Fruit fly (Drosophila melanogaster) whole organism, embryonic: Measurements from ENCODE around the gene MICAL-like.

ENCODE experiments used
- ATbp ChIP-seq: fragments of 200-800 bp; sonication (Bioruptor generic); optimal IDR thresholded peaks from 2 replicates; lab custom pipeline; 2017; ENCODE audit warnings: missing biosample characterization, mild to moderate bottlenecking, missing genetic modification characterization, missing genetic modification reagents
- Abd-B ChIP-seq: fragments of 200-800 bp; sonication (Bioruptor generic); optimal IDR thresholded peaks from 2 replicates; lab custom pipeline; 2018; ENCODE audit warnings: missing biosample characterization, mild to moderate bottlenecking, missing genetic modification characterization, moderate library complexity
- Atf3 ChIP-seq: fragments of 200-800 bp; sonication (Bioruptor generic); optimal IDR thresholded peaks from 3 replicates; lab custom pipeline; 2016; ENCODE audit warnings: missing biosample characterization, missing genetic modification characterization
- Blimp-1 ChIP-seq: fragments of 200-800 bp; sonication (Bioruptor generic); optimal IDR thresholded peaks from 3 replicates; lab custom pipeline; 2018; ENCODE audit warnings: missing biosample characterization, missing genetic modification characterization, mild to moderate bottlenecking, moderate library complexity, missing genetic modification reagents
- CG11085 ChIP-seq: fragments of 200-800 bp; sonication (Bioruptor generic); IDR thresholded peaks from 2 replicates; pipeline ENCODE4 v1.3.6; 2022; ENCODE audit warnings: missing biosample characterization, missing genetic modification characterization
- CG12071 ChIP-seq: fragments of 200-800 bp; sonication (Bioruptor generic); optimal IDR thresholded peaks from 3 replicates; lab custom pipeline; 2018; ENCODE audit warnings: missing biosample characterization, mild to moderate bottlenecking, missing genetic modification characterization
- CG12659 ChIP-seq: fragments of 200-800 bp; sonication (Bioruptor generic); optimal IDR thresholded peaks from 3 replicates; lab custom pipeline; 2017; ENCODE audit warnings: mild to moderate bottlenecking, missing biosample characterization, missing genetic modification reagents, missing genetic modification characterization
- CG13123 ChIP-seq: fragments of 200-800 bp; sonication (Bioruptor generic); optimal IDR thresholded peaks from 2 replicates; lab custom pipeline; 2016; ENCODE audit warnings: missing biosample characterization, missing genetic modification characterization
- CG13296 ChIP-seq: fragments of 200-800 bp; sonication (Bioruptor generic); optimal IDR thresholded peaks from 3 replicates; lab custom pipeline; 2018; ENCODE audit warnings: missing biosample characterization, mild to moderate bottlenecking, missing genetic modification characterization
- CG1647 ChIP-seq: fragments of 200-800 bp; sonication (Bioruptor generic); optimal IDR thresholded peaks from 3 replicates; lab custom pipeline; 2016; ENCODE audit warnings: missing biosample characterization, missing genetic modification characterization
- CG16813 ChIP-seq: fragments of 200-800 bp; sonication (Bioruptor generic); IDR thresholded peaks from 3 replicates; pipeline ENCODE4 v1.3.6; 2022; ENCODE audit warnings: missing biosample characterization, missing genetic modification characterization; ENCODE audit not compliant: partially characterized antibody
- CG17359 ChIP-seq: fragments of 200-800 bp; sonication (Bioruptor generic); optimal IDR thresholded peaks from 3 replicates; lab custom pipeline; 2018; ENCODE audit warnings: missing biosample characterization, mild to moderate bottlenecking, missing genetic modification characterization, moderate library complexity
- CG17829 ChIP-seq: fragments of 200-800 bp; optimal IDR thresholded peaks from 2 replicates; lab custom pipeline; 2019; ENCODE audit warnings: missing biosample characterization, mild to moderate bottlenecking, missing genetic modification characterization, moderate library complexity
- CG2202 ChIP-seq: fragments of 200-800 bp; sonication (Bioruptor generic); optimal IDR thresholded peaks from 2 replicates; lab custom pipeline; 2018; ENCODE audit warnings: missing biosample characterization, mild to moderate bottlenecking, missing genetic modification characterization
- CG30020 ChIP-seq: fragments of 200-800 bp; optimal IDR thresholded peaks from 2 replicates; lab custom pipeline; 2019; ENCODE audit warnings: missing biosample characterization, mild to moderate bottlenecking, missing genetic modification characterization, moderate library complexity
- CG30403 ChIP-seq: fragments of 200-800 bp; sonication (Bioruptor generic); optimal IDR thresholded peaks from 3 replicates; lab custom pipeline; 2016; ENCODE audit warnings: missing biosample characterization, missing genetic modification characterization
- CG34224 ChIP-seq: fragments of 200-800 bp; sonication (Bioruptor generic); IDR thresholded peaks from 3 replicates; pipeline ENCODE4 v1.3.6; 2022; ENCODE audit warnings: missing biosample characterization, missing genetic modification characterization; ENCODE audit not compliant: partially characterized antibody
- CG6254 ChIP-seq: fragments of 200-800 bp; sonication (Bioruptor generic); optimal IDR thresholded peaks from 3 replicates; lab custom pipeline; 2017; ENCODE audit warnings: mild to moderate bottlenecking, missing biosample characterization, missing genetic modification reagents, missing genetic modification characterization
- CG8281 ChIP-seq: fragments of 200-800 bp; sonication (Bioruptor generic); optimal IDR thresholded peaks from 2 replicates; lab custom pipeline; 2018; ENCODE audit warnings: missing biosample characterization, mild to moderate bottlenecking, missing genetic modification characterization, moderate library complexity
- CG8388 ChIP-seq: fragments of 200-800 bp; sonication (Bioruptor generic); optimal IDR thresholded peaks from 2 replicates; lab custom pipeline; 2019; ENCODE audit warnings: missing biosample characterization, mild to moderate bottlenecking, missing genetic modification characterization, moderate library complexity
- D ChIP-seq, 2 experiments: fragments of 200-800 bp in 1 of 2; fragments of >200 bp in 1 of 2; sonication (Bioruptor generic) in 1 of 2; optimal IDR thresholded peaks; 2 replicates in 1 of 2; 3 replicates in 1 of 2; lab custom pipeline; 2017; ENCODE audit warnings: mild to moderate bottlenecking in 1 of 2, missing biosample characterization in 1 of 2, missing genetic modification characterization in 1 of 2, missing genetic modification reagents in 1 of 2
- D19B ChIP-seq: fragments of 200-800 bp; sonication (Bioruptor generic); optimal IDR thresholded peaks from 2 replicates; lab custom pipeline; 2017; ENCODE audit warnings: missing biosample characterization, mild to moderate bottlenecking, missing genetic modification characterization
- Dip2 ChIP-seq: fragments of 200-800 bp; sonication (Bioruptor generic); IDR thresholded peaks from 2 replicates; pipeline ENCODE4 v1.3.6; 2022; ENCODE audit warnings: missing biosample characterization, missing genetic modification characterization
- Dll ChIP-seq: fragments of 200-800 bp; sonication (Bioruptor generic); IDR thresholded peaks from 4 replicates; pipeline ENCODE4 v1.3.6; 2022; ENCODE audit warnings: missing biosample characterization, missing genetic modification characterization; ENCODE audit not compliant: partially characterized antibody
- Dref ChIP-seq: fragments of 200-800 bp; sonication (Bioruptor generic); IDR thresholded peaks from 2 replicates; pipeline ENCODE4 v1.3.6; 2022; ENCODE audit warnings: missing biosample characterization, missing genetic modification characterization
- Fer1 ChIP-seq: fragments of 200-800 bp; sonication (Bioruptor generic); optimal IDR thresholded peaks from 2 replicates; lab custom pipeline; 2017; ENCODE audit warnings: missing biosample characterization, mild to moderate bottlenecking, missing genetic modification characterization
- HLH3B ChIP-seq: fragments of 200-800 bp; sonication (Bioruptor generic); IDR thresholded peaks from 2 replicates; pipeline ENCODE4 v1.3.6; 2022; ENCODE audit warnings: missing biosample characterization, missing genetic modification characterization
- HLH54F ChIP-seq: fragments of 200-800 bp; sonication (Bioruptor generic); optimal IDR thresholded peaks from 3 replicates; lab custom pipeline; 2016; ENCODE audit warnings: missing biosample characterization, missing genetic modification characterization
- Lpt ChIP-seq: fragments of >200 bp; optimal IDR thresholded peaks from 2 replicates; lab custom pipeline; 2018; ENCODE audit warnings: missing biosample characterization, missing genetic modification characterization
- Mad ChIP-seq: fragments of 200-800 bp; sonication (Bioruptor generic); optimal IDR thresholded peaks from 2 replicates; lab custom pipeline; 2016; ENCODE audit warnings: missing biosample characterization, missing genetic modification characterization
- Sry-δ ChIP-seq: fragments of 200-800 bp; sonication (Bioruptor generic); optimal IDR thresholded peaks from 2 replicates; lab custom pipeline; 2016; ENCODE audit warnings: missing biosample characterization, missing genetic modification characterization
- ara ChIP-seq: fragments of 200-800 bp; sonication (Bioruptor generic); IDR thresholded peaks from 2 replicates; pipeline ENCODE4 v1.3.6; 2022; ENCODE audit warnings: missing biosample characterization, missing genetic modification characterization
- bigmax ChIP-seq: fragments of 200-800 bp; sonication (Bioruptor generic); optimal IDR thresholded peaks from 2 replicates; lab custom pipeline; 2018; ENCODE audit warnings: missing biosample characterization, mild to moderate bottlenecking, missing genetic modification characterization
- cato ChIP-seq: fragments of 200-800 bp; sonication (Bioruptor generic); optimal IDR thresholded peaks from 2 replicates; lab custom pipeline; 2016; ENCODE audit warnings: missing biosample characterization, missing genetic modification characterization, borderline replicate concordance
- chn ChIP-seq: fragments of 200-800 bp; sonication (Bioruptor generic); optimal IDR thresholded peaks from 2 replicates; lab custom pipeline; 2016; ENCODE audit warnings: missing biosample characterization, missing genetic modification characterization
- cwo ChIP-seq: fragments of 200-800 bp; sonication (Bioruptor generic); optimal IDR thresholded peaks from 3 replicates; lab custom pipeline; 2017; ENCODE audit warnings: missing biosample characterization, missing genetic modification characterization, mild to moderate bottlenecking, moderate library complexity, missing genetic modification reagents
- dmrt11E ChIP-seq: fragments of 200-800 bp; sonication (Bioruptor generic); optimal IDR thresholded peaks from 3 replicates; lab custom pipeline; 2018; ENCODE audit warnings: missing biosample characterization, mild to moderate bottlenecking, missing genetic modification characterization, moderate library complexity
- ems ChIP-seq: fragments of 200-800 bp; sonication (Bioruptor generic); optimal IDR thresholded peaks from 3 replicates; lab custom pipeline; 2016; ENCODE audit warnings: missing biosample characterization, missing genetic modification characterization
- fd102C ChIP-seq: fragments of 200-800 bp; sonication (Bioruptor generic); optimal IDR thresholded peaks from 2 replicates; lab custom pipeline; 2018; ENCODE audit warnings: missing biosample characterization, mild to moderate bottlenecking, missing genetic modification characterization, moderate library complexity
- hth ChIP-seq: fragments of >200 bp; optimal IDR thresholded peaks from 2 replicates; lab custom pipeline; 2017; ENCODE audit warnings: inconsistent platforms
- ind ChIP-seq: fragments of 200-800 bp; sonication (Bioruptor generic); optimal IDR thresholded peaks from 3 replicates; lab custom pipeline; 2016; ENCODE audit warnings: missing biosample characterization, missing genetic modification characterization
- onecut ChIP-seq: fragments of 200-800 bp; sonication (Bioruptor generic); IDR thresholded peaks from 2 replicates; pipeline ENCODE4 v1.3.6; 2022; ENCODE audit warnings: missing biosample characterization, missing genetic modification characterization
- peb ChIP-seq: fragments of 200-800 bp; sonication (Bioruptor generic); IDR thresholded peaks from 2 replicates; pipeline ENCODE4 v1.3.6; 2022; ENCODE audit warnings: missing biosample characterization, missing genetic modification characterization
- repo ChIP-seq: fragments of 200-800 bp; sonication (Bioruptor generic); optimal IDR thresholded peaks from 2 replicates; lab custom pipeline; 2016; ENCODE audit warnings: missing biosample characterization, missing genetic modification characterization
- sna ChIP-seq: fragments of 200-800 bp; sonication (Bioruptor generic); IDR thresholded peaks from 2 replicates; pipeline ENCODE4 v1.3.6; 2022; ENCODE audit warnings: missing biosample characterization, missing genetic modification characterization; ENCODE audit not compliant: partially characterized antibody
- tap ChIP-seq: fragments of 200-800 bp; optimal IDR thresholded peaks from 3 replicates; lab custom pipeline; 2019; ENCODE audit warnings: missing biosample characterization, mild to moderate bottlenecking, missing genetic modification characterization, moderate library complexity
- tna ChIP-seq: fragments of 200-800 bp; sonication (Bioruptor generic); IDR thresholded peaks from 2 replicates; pipeline ENCODE4 v1.3.6; 2022; ENCODE audit warnings: missing biosample characterization, missing genetic modification characterization; ENCODE audit not compliant: partially characterized antibody
- unpg ChIP-seq: fragments of 200-800 bp; sonication (Bioruptor generic); optimal IDR thresholded peaks from 3 replicates; lab custom pipeline; 2018; ENCODE audit warnings: missing biosample characterization, mild to moderate bottlenecking, missing genetic modification characterization, moderate library complexity
- z ChIP-seq: fragments of 200-800 bp; sonication (Bioruptor generic); IDR thresholded peaks from 3 replicates; pipeline ENCODE4 v1.3.6; 2022; ENCODE audit warnings: missing biosample characterization, missing genetic modification characterization

Gene MICAL-like

DNA sequence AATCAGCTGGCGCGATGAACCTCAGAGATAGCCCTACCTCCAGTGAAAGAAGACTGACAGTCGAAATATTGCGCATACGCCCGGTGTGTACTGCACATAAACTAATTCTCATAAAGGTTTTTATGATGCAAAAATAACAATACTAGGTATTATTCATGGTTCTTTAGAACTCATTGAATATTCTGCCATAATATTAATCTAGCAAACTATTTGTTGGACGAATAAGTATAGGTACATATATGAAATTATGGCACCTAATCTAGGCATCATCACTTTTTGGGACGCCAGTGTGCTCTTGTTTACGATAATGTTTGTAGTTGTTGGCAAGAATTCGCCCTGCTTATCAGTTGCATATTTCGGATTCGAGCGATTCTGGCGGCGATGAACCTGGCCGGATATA lies 6.6 kb upstream of the MICAL-like start (continued):
- TF ChIP-seq CG30020 (tag; lab: Kevin White, UChicago) (no peak), tap (tag; lab: Kevin White, UChicago) (peak; percentile 21), ind (GFP tag; lab: Kevin White, UChicago) (peak; percentile 8), Dref (no peak), Blimp-1 (no peak), z (GFP tag; lab: Robert Waterston, UW) (no peak), CG8388 (GFP tag; lab: Kevin White, UChicago) (no peak), CG13296 (peak; percentile 44), cato (GFP tag; lab: Kevin White, UChicago) (no peak), chn (GFP tag; lab: Kevin White, UChicago) (no peak), CG1647 (GFP tag; lab: Kevin White, UChicago) (no peak), Dip2 (GFP tag; lab: Robert Waterston, UW) (no peak), unpg (GFP tag; lab: Kevin White, UChicago) (peak; percentile 23), Abd-B (GFP tag; lab: Kevin White, UChicago) (no peak), CG12071 (GFP tag; lab: Kevin White, UChicago) (peak; percentile 3), bigmax (GFP tag; lab: Kevin White, UChicago) (no peak), HLH3B (GFP tag; lab: Robert Waterston, UW) (peak; percentile 44; the same call in 1 of the 2 replicates), sna (GFP tag; lab: Robert Waterston, UW) (no peak), peb (GFP tag; lab: Robert Waterston, UW) (no peak), ATbp (GFP tag; lab: Kevin White, UChicago) (no peak), dmrt11E (tag; lab: Kevin White, UChicago) (no peak), Fer1 (GFP tag; lab: Kevin White, UChicago) (peak; percentile 29), fd102C (GFP tag; lab: Kevin White, UChicago) (no peak), CG17829 (tag; lab: Kevin White, UChicago) (no peak), onecut (GFP tag; lab: Robert Waterston, UW) (0 out of 2 replicates have a peak, but pooled peaks have one; percentile 22), cwo (no peak), CG17359 (no peak), Lpt (GFP tag; lab: Kevin White, UChicago) (no peak), CG13123 (no peak), D19B (GFP tag; lab: Kevin White, UChicago) (peak; percentile 13), CG16813 (GFP tag; lab: Robert Waterston, UW) (no peak), Sry-δ (GFP tag; lab: Kevin White, UChicago) (no peak), Mad (no peak), CG30403 (GFP tag; lab: Kevin White, UChicago) (peak; percentile 20), Atf3 (GFP tag; lab: Kevin White, UChicago) (no peak), CG6254 (GFP tag; lab: Kevin White, UChicago) (no peak), HLH54F (GFP tag; lab: Kevin White, UChicago) (no peak), CG8281 (tag; lab: Kevin White, UChicago) (no peak), CG11085 (GFP tag; lab: Robert Waterston, UW) (no peak), hth (lab: Kevin White, UChicago) (no peak), CG34224 (GFP tag; lab: Robert Waterston, UW) (no peak), Dll (GFP tag; lab: Robert Waterston, UW) (no peak), ara (GFP tag; lab: Robert Waterston, UW) (no peak), tna (no peak), CG12659 (GFP tag; lab: Kevin White, UChicago) (no peak), ems (GFP tag; lab: Kevin White, UChicago) (no peak), repo (no peak), D (optimal IDR thresholded peaks at IDR 0.05; lab: Kevin White, UChicago) (no peak), D (GFP tag; optimal IDR thresholded peaks at IDR 0.05; lab: Kevin White, UChicago) (no peak), CG2202 (no peak)
